Worm (Caenorhabditis elegans): Measurements from ENCODE around the gene K11D9.3.
A peak's percentile ranks its signal among the peaks of the same experiment; 100 is the strongest.

The K11D9.3 gene

DNA sequence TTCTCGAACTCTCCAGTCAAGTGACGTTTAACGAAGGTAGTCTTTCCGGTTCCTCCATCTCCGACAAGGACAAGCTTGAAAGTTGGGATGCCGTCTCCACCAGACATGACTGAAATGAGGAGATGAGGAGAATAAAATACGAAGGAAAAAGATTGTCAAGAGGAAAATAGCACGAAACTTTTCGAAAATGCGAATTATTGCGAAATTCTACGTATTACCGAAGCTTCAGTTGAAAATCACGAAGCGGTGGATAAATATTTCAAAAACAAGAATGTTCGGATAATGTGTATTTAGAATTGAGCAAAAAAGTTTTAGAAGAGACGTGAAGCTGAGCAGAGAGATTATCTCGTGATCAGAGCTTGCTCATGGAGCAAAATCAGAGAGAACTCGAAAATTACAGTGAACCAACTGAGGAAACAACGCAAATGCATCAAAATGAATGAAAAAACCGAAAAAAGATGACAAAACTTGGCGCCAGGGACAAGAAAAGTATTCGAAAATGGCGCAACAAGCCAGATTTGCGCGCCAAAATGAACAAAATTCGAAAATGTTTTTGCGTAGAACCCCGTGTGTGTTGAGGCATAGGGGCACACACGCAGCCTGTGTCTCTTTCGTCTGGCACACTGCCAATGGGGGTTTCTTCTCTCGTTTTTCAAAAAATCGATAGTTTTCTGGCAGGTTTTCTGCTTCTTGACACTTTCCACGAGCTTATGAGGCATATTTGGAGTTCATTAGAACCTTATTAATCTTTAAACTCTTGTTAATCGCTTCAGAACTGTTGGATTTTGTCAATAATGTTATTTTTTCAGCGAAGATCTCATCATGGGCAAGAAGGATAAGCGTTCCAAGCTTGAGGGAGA is 54.2 kb downstream of the K11D9.3 start, which contains the start of the genes ran-1 and dkc-1:
Gene ran-1 (minus strand): TSS at position 109 of the 860 bp plus-strand sequence.
Gene dkc-1 (plus strand): TSS at position 810 of the 860 bp plus-strand sequence.
- TF ChIP-seq F10B5.3 (tag; optimal IDR thresholded peaks at IDR 0.05) (no peak), D1046.2 (GFP tag; IDR thresholded peaks at IDR 0.05) (no peak; the same call in 1 of the 2 replicates), daf-8 (GFP tag; IDR thresholded peaks at IDR 0.05) (no peak), unc-62 (GFP tag; optimal IDR thresholded peaks at IDR 0.05 in 1 of 2) (peak in 1 of 2 experiments; percentile 65), unc-62 (tag; optimal IDR thresholded peaks at IDR 0.05) (no peak), nhr-77 (tag; optimal IDR thresholded peaks at IDR 0.05) (no peak), fkh-10 (GFP tag; optimal IDR thresholded peaks at IDR 0.05) (no peak), daf-16 (GFP tag; optimal IDR thresholded peaks at IDR 0.05) (no peak), daf-16 (tag; optimal IDR thresholded peaks at IDR 0.05) (peak; percentile 46), nhr-111 (GFP tag; optimal IDR thresholded peaks at IDR 0.05) (no peak), lin-38 (GFP tag; IDR thresholded peaks at IDR 0.05) (peak; percentile 86), lin-29 (GFP tag; IDR thresholded peaks at IDR 0.05) (no peak), ces-1 (GFP tag; optimal IDR thresholded peaks at IDR 0.05) (no peak), nhr-42 (GFP tag; IDR thresholded peaks at IDR 0.05) (no peak), zip-2 (tag; optimal IDR thresholded peaks at IDR 0.05) (no peak), skn-1 (tag; optimal IDR thresholded peaks at IDR 0.05) (no peak), vab-7 (GFP tag; IDR thresholded peaks at IDR 0.05) (peak; percentile 68), aly-2 (tag; optimal IDR thresholded peaks at IDR 0.05) (no peak), duxl-1 (tag; optimal IDR thresholded peaks at IDR 0.05; ENCODE audit: poor library complexity) (no peak), tra-1 (GFP tag; IDR thresholded peaks at IDR 0.05) (no peak), dmd-9 (GFP tag; IDR thresholded peaks at IDR 0.05) (peak; percentile 59; the same call in 1 of the 2 replicates), hlh-11 (tag; optimal IDR thresholded peaks at IDR 0.05) (peak; percentile 58), Y48G9A.11 (GFP tag; IDR thresholded peaks at IDR 0.05) (peak; percentile 67), F49E8.2 (tag; optimal IDR thresholded peaks at IDR 0.05; ENCODE audit: borderline replicate concordance) (peak; percentile 44), jun-1 (tag; optimal IDR thresholded peaks at IDR 0.05) (no peak), madf-9 (GFP tag; conservative IDR thresholded peaks at IDR 0.05) (0 out of 2 replicates have a peak, but pooled peaks have one; percentile 19), arid-1 (GFP tag; conservative IDR thresholded peaks at IDR 0.05) (peak; percentile 39; the same call in 1 of the 2 replicates), lir-3 (tag; optimal IDR thresholded peaks at IDR 0.05) (no peak), nhr-28 (tag; optimal IDR thresholded peaks at IDR 0.05) (peak; percentile 54), lin-13 (GFP tag; optimal IDR thresholded peaks at IDR 0.05) (peak; percentile 87), F44E2.7 (GFP tag; IDR thresholded peaks at IDR 0.05) (no peak), ZK337.2 (GFP tag; IDR thresholded peaks at IDR 0.05) (no peak), set-16 (GFP tag; IDR thresholded peaks at IDR 0.05) (no peak), nhr-41 (GFP tag; IDR thresholded peaks at IDR 0.05) (no peak), lin-15B (tag; optimal IDR thresholded peaks at IDR 0.05) (no peak), gei-8 (GFP tag; optimal IDR thresholded peaks at IDR 0.05) (no peak), Y75B8A.6 (GFP tag; IDR thresholded peaks at IDR 0.05) (no peak), nhr-76 (tag; optimal IDR thresholded peaks at IDR 0.05) (no peak), hmg-1.1 (GFP tag; IDR thresholded peaks at IDR 0.05) (peak; percentile 79), hlh-30 (tag; optimal IDR thresholded peaks at IDR 0.05; ENCODE audit: insufficient read depth) (peak; percentile 66), attf-4 (tag; optimal IDR thresholded peaks at IDR 0.05) (no peak), mes-2 (tag; optimal IDR thresholded peaks at IDR 0.05; ENCODE audit: poor library complexity, severe bottlenecking) (peak; percentile 84), mxl-2 (GFP tag; conservative IDR thresholded peaks at IDR 0.05) (no peak), snpc-1.2 (GFP tag; IDR thresholded peaks at IDR 0.05) (no peak), egl-27 (tag; optimal IDR thresholded peaks at IDR 0.05) (no peak), F26F4.8 (GFP tag; conservative IDR thresholded peaks at IDR 0.05) (no peak), F37D6.2 (tag; optimal IDR thresholded peaks at IDR 0.05) (peak; percentile 15), fos-1 (tag; optimal IDR thresholded peaks at IDR 0.05) (no peak), aha-1 (tag) (peak; percentile 98), ZK546.5 (tag; optimal IDR thresholded peaks at IDR 0.05) (no peak)

Measured in whole organism, L4 larva.